Worm (Caenorhabditis elegans) whole organism, midembryonic: ENCODE measurements around the gene srw-91.
"Not testable (repeated sequence)": the region's sequence is repeated elsewhere in the genome, so short reads cannot be mapped to it uniquely, and the experiment has no call there.

Experiments
- T22C8.4 ChIP-seq: fragments of 200-800 bp; sonication (Bioruptor generic); IDR thresholded peaks from 2 replicates; pipeline ENCODE4 v1.3.6; 2022; ENCODE audit warnings: missing genetic modification characterization, missing compliant biosample characterization
- cog-1 ChIP-seq: sonication (generic microtip); optimal IDR thresholded peaks from 2 replicates; lab custom pipeline; 2016; ENCODE audit warnings: missing genetic modification characterization, missing compliant biosample characterization
- flt-1 ChIP-seq: fragments of 200-800 bp; sonication (Bioruptor generic); IDR thresholded peaks from 2 replicates; pipeline ENCODE4 v1.3.6; 2022; ENCODE audit warnings: missing genetic modification characterization, missing compliant biosample characterization
- klf-2 ChIP-seq: fragments of 200-800 bp; sonication (Bioruptor generic); conservative IDR thresholded peaks from 2 replicates; pipeline ENCODE4 v1.3.6; 2022; ENCODE audit warnings: missing genetic modification reagents, missing genetic modification characterization, missing compliant biosample characterization
- med-1 ChIP-seq: sonication (generic microtip); optimal IDR thresholded peaks from 2 replicates; lab custom pipeline; 2017; ENCODE audit warnings: missing genetic modification characterization, mild to moderate bottlenecking, missing compliant biosample characterization, antibody characterized with exemption, missing genetic modification reagents; ENCODE audit not compliant: insufficient read depth
- tab-1 ChIP-seq: fragments of 200-800 bp; sonication (Bioruptor generic); IDR thresholded peaks from 2 replicates; pipeline ENCODE4 v1.3.6; 2022; ENCODE audit warnings: missing genetic modification characterization, missing compliant biosample characterization
- ztf-23 ChIP-seq: fragments of 200-800 bp; sonication (Bioruptor generic); IDR thresholded peaks from 2 replicates; pipeline ENCODE4 v1.3.6; 2022; ENCODE audit warnings: missing genetic modification reagents, missing genetic modification characterization, missing compliant biosample characterization

DNA sequence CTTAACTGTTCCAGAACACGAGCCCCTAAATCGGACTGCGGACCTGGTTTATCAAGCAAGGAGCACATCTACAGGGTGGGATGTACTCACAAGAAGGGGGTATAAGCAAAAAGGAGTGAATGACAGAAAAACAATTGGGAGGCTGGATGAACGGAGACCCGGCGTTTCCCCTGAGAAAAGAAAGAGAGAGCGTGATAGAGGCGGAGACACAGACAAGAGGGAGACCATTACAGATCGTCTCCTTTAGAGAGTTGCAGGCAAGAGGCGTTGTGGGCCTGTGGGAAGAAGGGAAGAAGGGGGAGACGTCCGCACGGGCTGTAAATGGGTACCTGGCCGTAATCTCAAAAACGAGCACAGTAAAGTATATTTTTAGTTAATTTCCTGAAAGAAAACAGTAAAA lies 13.2 kb upstream of the srw-91 start, which contains the start of gene Y46H3C.7:
- TF ChIP-seq flt-1 (GFP tag; lab: Robert Waterston, UW); cog-1 (tag; lab: Kevin White, UChicago); ztf-23 (GFP tag; lab: Robert Waterston, UW); T22C8.4 (GFP tag; lab: Robert Waterston, UW); tab-1 (GFP tag; lab: Robert Waterston, UW); med-1 (GFP tag; lab: Kevin White, UChicago); klf-2 (GFP tag; lab: Robert Waterston, UW): not testable (repeated sequence)
